Worm (Caenorhabditis elegans) whole organism, young adult: Measurements from ENCODE around the gene F42A9.3.
A peak's percentile ranks its signal among the peaks of the same experiment; 100 is the strongest.

Experiments
- B0035.1 ChIP-seq: sonication (generic microtip); optimal IDR thresholded peaks from 2 replicates; lab custom pipeline; 2016; ENCODE audit warnings: missing genetic modification characterization, mild to moderate bottlenecking, missing compliant biosample characterization, missing genotype, missing genetic modification reagents
- F23B12.7 ChIP-seq: sonication (generic microtip); optimal IDR thresholded peaks from 2 replicates; lab custom pipeline; 2017; ENCODE audit warnings: missing genetic modification characterization, mild to moderate bottlenecking, missing compliant biosample characterization, antibody characterized with exemption, moderate library complexity; ENCODE audit not compliant: insufficient read depth
- F49E8.2 ChIP-seq: sonication (generic microtip); optimal IDR thresholded peaks from 3 replicates; lab custom pipeline; 2017; ENCODE audit warnings: missing genetic modification characterization, mild to moderate bottlenecking, missing compliant biosample characterization, antibody characterized with exemption, moderate library complexity; ENCODE audit not compliant: insufficient read depth
- K11D2.4 ChIP-seq: fragments of 200-800 bp; sonication (Bioruptor generic); IDR thresholded peaks from 2 replicates; pipeline ENCODE4 v1.3.6; 2022; ENCODE audit warnings: missing genetic modification reagents, missing genetic modification characterization, missing compliant biosample characterization
- Y53F4B.3 ChIP-seq: fragments of 200-800 bp; sonication (Bioruptor generic); IDR thresholded peaks from 2 replicates; pipeline ENCODE4 v1.3.6; 2022; ENCODE audit warnings: missing genetic modification reagents, missing genetic modification characterization, missing compliant biosample characterization
- Y53G8AR.9 ChIP-seq: fragments of 200-800 bp; sonication (Bioruptor generic); conservative IDR thresholded peaks from 2 replicates; pipeline ENCODE4 v1.3.6; 2022; ENCODE audit warnings: missing genetic modification reagents, missing genetic modification characterization, missing compliant biosample characterization
- Y67H2A.10 ChIP-seq: fragments of 200-800 bp; sonication (Bioruptor generic); conservative IDR thresholded peaks from 2 replicates; pipeline ENCODE4 v1.3.6; 2022; ENCODE audit warnings: missing genetic modification reagents, missing genetic modification characterization, missing compliant biosample characterization
- Y79H2A.3 ChIP-seq: fragments of 200-800 bp; sonication (Bioruptor generic); conservative IDR thresholded peaks from 2 replicates; pipeline ENCODE4 v1.3.6; 2022; ENCODE audit warnings: missing genetic modification reagents, missing genetic modification characterization, missing compliant biosample characterization
- attf-5 ChIP-seq: fragments of 200-800 bp; sonication (Bioruptor generic); optimal IDR thresholded peaks from 2 replicates; lab custom pipeline; 2018; ENCODE audit warnings: mild to moderate bottlenecking, missing genetic modification characterization, missing compliant biosample characterization
- attf-6 ChIP-seq: fragments of 200-800 bp; sonication (Bioruptor generic); IDR thresholded peaks from 2 replicates; pipeline ENCODE4 v1.3.6; 2022; ENCODE audit warnings: missing genetic modification reagents, missing genetic modification characterization, missing compliant biosample characterization
- cebp-1 ChIP-seq, 2 experiments: fragments of 200-800 bp in 1 of 2; sonication (Bioruptor generic) in 1 of 2; sonication (generic microtip) in 1 of 2; IDR thresholded peaks in 1 of 2; optimal IDR thresholded peaks in 1 of 2; 2 replicates each; pipeline versions ENCODE4 v1.3.6 to Lab custom; 2017 to 2022; ENCODE audit warnings: missing compliant biosample characterization in 2 of 2, missing genetic modification characterization in 2 of 2, mild to moderate bottlenecking in 1 of 2, missing genetic modification reagents in 1 of 2, moderate library complexity in 1 of 2
- ceh-100 ChIP-seq: fragments of 200-800 bp; sonication (Bioruptor generic); IDR thresholded peaks from 2 replicates; pipeline ENCODE4 v1.3.6; 2022; ENCODE audit warnings: missing genetic modification reagents, missing genetic modification characterization, missing compliant biosample characterization
- ceh-27 ChIP-seq: fragments of 200-800 bp; sonication (Bioruptor generic); optimal IDR thresholded peaks from 2 replicates; lab custom pipeline; 2018; ENCODE audit warnings: mild to moderate bottlenecking, missing genetic modification characterization, moderate library complexity, missing compliant biosample characterization
- ceh-79 ChIP-seq: sonication (generic microtip); optimal IDR thresholded peaks from 2 replicates; lab custom pipeline; 2017; ENCODE audit warnings: mild to moderate bottlenecking, missing genetic modification characterization, missing compliant biosample characterization
- efl-1 ChIP-seq: fragments of 150-350 bp; optimal IDR thresholded peaks from 2 replicates; lab custom pipeline; 2014; ENCODE audit warnings: missing biosample characterization, missing genetic modification reagents, missing genetic modification characterization
- egrh-3 ChIP-seq: fragments of 200-800 bp; sonication (Bioruptor generic); IDR thresholded peaks from 2 replicates; pipeline ENCODE4 v1.3.6; 2022; ENCODE audit warnings: missing genetic modification reagents, missing genetic modification characterization, missing compliant biosample characterization
- lag-1 ChIP-seq: fragments of 200-800 bp; sonication (Bioruptor generic); IDR thresholded peaks from 2 replicates; pipeline ENCODE4 v1.3.6; 2022; ENCODE audit warnings: missing genetic modification reagents, missing genetic modification characterization, missing compliant biosample characterization
- let-607 ChIP-seq, 2 experiments: fragments of 200-800 bp in 1 of 2; sonication (Bioruptor generic) in 1 of 2; sonication (generic microtip) in 1 of 2; optimal IDR thresholded peaks; 2 replicates each; lab custom pipeline; 2016 to 2018; ENCODE audit warnings: mild to moderate bottlenecking in 2 of 2, missing compliant biosample characterization in 2 of 2, missing genetic modification characterization in 2 of 2, moderate library complexity in 2 of 2, missing genotype in 1 of 2
- lin-35 ChIP-seq, 3 experiments: fragments of 150-350 bp in 2 of 3; sonication (generic microtip) in 1 of 3; optimal IDR thresholded peaks; 2 replicates each; lab custom pipeline; 2014 to 2018; ENCODE audit warnings: missing biosample characterization in 3 of 3, missing genetic modification characterization in 3 of 3, missing genetic modification reagents in 3 of 3
- lin-40 ChIP-seq: sonication (generic microtip); optimal IDR thresholded peaks from 2 replicates; lab custom pipeline; 2016; ENCODE audit warnings: missing genetic modification characterization, mild to moderate bottlenecking, missing compliant biosample characterization, missing genotype, missing genetic modification reagents
- lsl-1 ChIP-seq: fragments of 200-800 bp; sonication (Bioruptor generic); optimal IDR thresholded peaks from 2 replicates; lab custom pipeline; 2018; ENCODE audit warnings: mild to moderate bottlenecking, missing genetic modification characterization, moderate library complexity, missing compliant biosample characterization
- lsy-27 ChIP-seq: sonication (generic microtip); optimal IDR thresholded peaks from 2 replicates; lab custom pipeline; 2017; ENCODE audit warnings: missing genetic modification characterization, mild to moderate bottlenecking, missing compliant biosample characterization, antibody characterized with exemption, missing genotype, borderline replicate concordance; ENCODE audit not compliant: insufficient read depth
- madf-10 ChIP-seq: sonication (generic microtip); optimal IDR thresholded peaks from 2 replicates; lab custom pipeline; 2016; ENCODE audit warnings: mild to moderate bottlenecking, missing genetic modification characterization, missing compliant biosample characterization
- madf-6 ChIP-seq: fragments of 200-800 bp; sonication (Bioruptor generic); IDR thresholded peaks from 2 replicates; pipeline ENCODE4 v1.3.6; 2022; ENCODE audit warnings: missing genetic modification reagents, missing genetic modification characterization, missing compliant biosample characterization
- nfyb-1 ChIP-seq: fragments of 200-800 bp; sonication (Bioruptor generic); IDR thresholded peaks from 2 replicates; pipeline ENCODE4 v1.3.6; 2022; ENCODE audit warnings: missing genetic modification reagents, missing genetic modification characterization, missing compliant biosample characterization
- nhr-179 ChIP-seq: sonication (generic microtip); optimal IDR thresholded peaks from 2 replicates; lab custom pipeline; 2016; ENCODE audit warnings: mild to moderate bottlenecking, missing genetic modification characterization, missing compliant biosample characterization
- nhr-27 ChIP-seq: fragments of 200-800 bp; sonication (Bioruptor generic); optimal IDR thresholded peaks from 2 replicates; lab custom pipeline; 2018; ENCODE audit warnings: mild to moderate bottlenecking, missing genetic modification characterization, moderate library complexity, missing compliant biosample characterization
- nhr-90 ChIP-seq: sonication (generic microtip); optimal IDR thresholded peaks from 2 replicates; lab custom pipeline; 2016; ENCODE audit warnings: missing genotype, mild to moderate bottlenecking, missing genetic modification characterization, missing compliant biosample characterization
- pha-4 ChIP-seq: fragments of 150-350 bp; sonication (generic microtip); optimal IDR thresholded peaks from 2 replicates; lab custom pipeline; 2014; ENCODE audit warnings: missing biosample characterization, missing genetic modification reagents, missing genetic modification characterization
- rcor-1 ChIP-seq: fragments of 200-800 bp; sonication (Bioruptor generic); IDR thresholded peaks from 2 replicates; pipeline ENCODE4 v1.3.6; 2022; ENCODE audit warnings: missing genetic modification reagents, missing genetic modification characterization, missing compliant biosample characterization
- rec-8 ChIP-seq, 2 experiments: sonication (generic microtip); optimal IDR thresholded peaks; 2 replicates each; lab custom pipeline; 2016; ENCODE audit warnings: mild to moderate bottlenecking in 2 of 2, missing genetic modification characterization in 2 of 2, missing genetic modification reagents in 2 of 2, missing genotype in 2 of 2, missing biosample characterization in 1 of 2, missing compliant biosample characterization in 1 of 2, moderate library complexity in 1 of 2
- sdz-38 ChIP-seq: sonication (generic microtip); optimal IDR thresholded peaks from 2 replicates; lab custom pipeline; 2016; ENCODE audit warnings: missing genotype, missing genetic modification characterization, missing compliant biosample characterization
- snpc-1.3 ChIP-seq: sonication (generic microtip); optimal IDR thresholded peaks from 2 replicates; lab custom pipeline; 2017; ENCODE audit warnings: missing genetic modification characterization, mild to moderate bottlenecking, missing compliant biosample characterization, antibody characterized with exemption, moderate library complexity, missing genotype, missing genetic modification reagents; ENCODE audit not compliant: insufficient read depth
- snpc-4 ChIP-seq, 5 experiments: fragments of 150-350 bp in 1 of 5; sonication (generic microtip) in 4 of 5; optimal IDR thresholded peaks; 2 replicates each; lab custom pipeline; 2014 to 2018; ENCODE audit warnings: missing genetic modification characterization in 5 of 5, missing biosample characterization in 3 of 5, antibody characterized with exemption in 2 of 5, mild to moderate bottlenecking in 2 of 5, missing compliant biosample characterization in 2 of 5, missing genotype in 2 of 5, moderate library complexity in 2 of 5, missing genetic modification reagents in 1 of 5
- somi-1 ChIP-seq: fragments of 200-800 bp; sonication (Bioruptor generic); optimal IDR thresholded peaks from 2 replicates; lab custom pipeline; 2018; ENCODE audit warnings: mild to moderate bottlenecking, missing genetic modification characterization, missing compliant biosample characterization
- tbp1 ChIP-seq: fragments of 200-800 bp; sonication (Bioruptor generic); optimal IDR thresholded peaks from 2 replicates; lab custom pipeline; 2018; ENCODE audit warnings: mild to moderate bottlenecking, missing genetic modification characterization, missing compliant biosample characterization
- unc-62 ChIP-seq: fragments of 150-350 bp; optimal IDR thresholded peaks from 2 replicates; lab custom pipeline; 2014; ENCODE audit warnings: missing biosample characterization, missing genetic modification reagents, missing genetic modification characterization
- zfh-2 ChIP-seq: fragments of 200-800 bp; sonication (Bioruptor generic); conservative IDR thresholded peaks from 2 replicates; pipeline ENCODE4 v1.3.6; 2022; ENCODE audit warnings: missing genetic modification reagents, missing genetic modification characterization, missing compliant biosample characterization

F42A9.3 gene

DNA sequence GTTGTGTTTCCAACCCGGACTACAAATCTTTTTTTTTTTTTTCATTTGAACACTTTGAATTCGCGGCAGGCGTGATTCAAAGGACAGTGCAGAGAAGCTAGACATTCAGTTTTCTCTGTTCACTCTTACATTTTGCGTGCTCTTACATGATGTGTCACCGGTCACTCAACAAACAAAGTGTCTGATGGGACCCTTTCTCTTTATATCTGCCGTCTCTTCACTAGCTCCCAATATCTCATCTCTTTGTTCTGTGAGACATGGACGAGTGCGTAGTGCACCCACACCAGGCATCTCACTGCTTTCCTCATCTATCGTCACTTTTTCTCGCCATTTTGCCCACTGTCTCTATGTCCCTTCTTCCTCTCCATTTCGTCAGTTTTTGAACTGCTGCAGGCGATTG is 30.0 kb upstream of the F42A9.3 start:
- TF ChIP-seq tbp1 (GFP tag; lab: Kevin White, UChicago): peak; percentile 23
- 0 out of 2 replicates have a peak, but pooled peaks have one; percentile 10 for TF ChIP-seq Y53G8AR.9 (GFP tag; lab: Robert Waterston, UW)
- TF ChIP-seq Y67H2A.10 (GFP tag; lab: Robert Waterston, UW): no peak
- peak; percentile 1 for TF ChIP-seq somi-1 (GFP tag; lab: Kevin White, UChicago)
- peak in 1 of 3 experiments; percentile 21 for TF ChIP-seq lin-35 (GFP tag; optimal IDR thresholded peaks at IDR 0.05; lab: Kevin White, UChicago)
- TF ChIP-seq lin-40 (tag; lab: Kevin White, UChicago): peak; percentile 28
- TF ChIP-seq efl-1: no peak
- TF ChIP-seq nfyb-1 (GFP tag; lab: Robert Waterston, UW): peak; percentile 55; the same call in 1 of the 2 replicates
- peak; percentile 3 to 8 for TF ChIP-seq let-607 (tag; optimal IDR thresholded peaks at IDR 0.05; lab: Kevin White, UChicago)
- no peak for TF ChIP-seq lsl-1
- peak; percentile 8 for TF ChIP-seq attf-5 (GFP tag; lab: Kevin White, UChicago)
- TF ChIP-seq B0035.1 (tag; lab: Kevin White, UChicago): no peak
- no peak for TF ChIP-seq Y53F4B.3
- TF ChIP-seq nhr-27 (tag; lab: Kevin White, UChicago): no peak
- TF ChIP-seq rec-8 (tag; optimal IDR thresholded peaks at IDR 0.05; lab: Kevin White, UChicago): no peak
- TF ChIP-seq ceh-100 (GFP tag; lab: Robert Waterston, UW): no peak
- no peak for TF ChIP-seq F49E8.2 (tag; lab: Kevin White, UChicago)
- no peak for TF ChIP-seq cebp-1 (GFP tag; IDR thresholded peaks at IDR 0.05; lab: Robert Waterston, UW)
- TF ChIP-seq cebp-1 (tag; optimal IDR thresholded peaks at IDR 0.05; lab: Kevin White, UChicago): peak; percentile 62
- no peak for TF ChIP-seq nhr-90 (tag; lab: Kevin White, UChicago)
- TF ChIP-seq unc-62 (GFP tag; lab: Kevin White, UChicago): peak; percentile 13
- peak; percentile 1 for TF ChIP-seq ceh-27 (GFP tag; lab: Kevin White, UChicago)

DNA sequence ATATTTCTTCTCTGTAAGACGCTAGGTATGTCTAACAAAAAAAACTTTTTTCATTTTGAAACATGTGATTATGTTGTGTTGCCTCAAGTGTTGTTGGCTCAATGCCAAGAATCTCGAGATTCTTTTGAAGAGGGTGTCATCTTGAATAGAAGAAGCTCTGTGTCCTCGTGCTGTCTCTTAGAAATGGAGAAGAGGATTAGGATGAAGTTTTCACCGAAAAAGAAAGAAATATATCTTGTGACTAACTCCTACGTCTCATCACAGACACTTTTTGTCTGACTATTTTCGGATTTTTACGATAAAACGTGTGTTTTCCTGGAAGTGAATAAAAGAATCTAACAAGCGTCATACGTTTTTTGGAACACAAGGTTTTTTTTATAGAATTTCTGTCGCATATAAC is 29.5 kb upstream of the F42A9.3 start:
- TF ChIP-seq madf-10 (tag; lab: Kevin White, UChicago) (no peak), zfh-2 (GFP tag; lab: Robert Waterston, UW) (no peak), attf-6 (no peak), nhr-179 (tag; lab: Kevin White, UChicago) (no peak), F23B12.7 (tag; lab: Kevin White, UChicago) (no peak), sdz-38 (tag; lab: Kevin White, UChicago) (no peak), lsy-27 (tag; lab: Kevin White, UChicago) (no peak), K11D2.4 (GFP tag; lab: Robert Waterston, UW) (no peak), Y79H2A.3 (GFP tag; lab: Robert Waterston, UW) (no peak), madf-6 (GFP tag; lab: Robert Waterston, UW) (no peak), egrh-3 (no peak), ceh-79 (tag; lab: Kevin White, UChicago) (no peak), pha-4 (no peak), rcor-1 (GFP tag; lab: Robert Waterston, UW) (no peak), snpc-4 (GFP tag; optimal IDR thresholded peaks at IDR 0.05; lab: Kevin White, UChicago) (no peak), snpc-4 (tag; optimal IDR thresholded peaks at IDR 0.05; lab: Kevin White, UChicago) (no peak), snpc-1.3 (no peak), lag-1 (no peak)
- TF ChIP-seq, all 124 proteins: peak for 0
